Worm (Caenorhabditis elegans): ENCODE results near the gene Y43F4B.10.

The Y43F4B.10 gene

ce11 chrIII:13310552-13310951, 3.3 kb upstream of the Y43F4B.10 start (continued):
- TF ChIP-seq ets-5 (GFP tag; IDR thresholded peaks at IDR 0.05) (no peak), C34B4.2 (tag; optimal IDR thresholded peaks at IDR 0.05) (no peak), blmp-1 (tag; optimal IDR thresholded peaks at IDR 0.05) (no peak), jun-1 (tag; optimal IDR thresholded peaks at IDR 0.05) (peak; percentile 8), elt-2 (tag; optimal IDR thresholded peaks at IDR 0.05) (no peak), nhr-20 (tag; optimal IDR thresholded peaks at IDR 0.05) (peak; percentile 13), sptf-1 (tag; optimal IDR thresholded peaks at IDR 0.05) (no peak), tlp-1 (tag; optimal IDR thresholded peaks at IDR 0.05) (no peak), nhr-11 (tag; optimal IDR thresholded peaks at IDR 0.05) (no peak), ceh-88 (GFP tag; IDR thresholded peaks at IDR 0.05) (no peak), lin-15B (tag; optimal IDR thresholded peaks at IDR 0.05) (no peak), hlh-17 (GFP tag; optimal IDR thresholded peaks at IDR 0.05; ENCODE audit: borderline replicate concordance) (no peak), isw-1 (GFP tag; IDR thresholded peaks at IDR 0.05) (no peak), dpl-1 (GFP tag; optimal IDR thresholded peaks at IDR 0.05) (peak; percentile 12 to 40 (median 27)), pag-3 (tag; optimal IDR thresholded peaks at IDR 0.05; ENCODE audit: borderline replicate concordance, insufficient read depth) (no peak), ceh-63 (GFP tag; optimal IDR thresholded peaks at IDR 0.05) (no peak), nhr-90 (tag; optimal IDR thresholded peaks at IDR 0.05; ENCODE audit: poor library complexity) (no peak), zag-1 (tag; optimal IDR thresholded peaks at IDR 0.05) (no peak), swsn-7 (tag; optimal IDR thresholded peaks at IDR 0.05) (no peak), unc-86 (tag; optimal IDR thresholded peaks at IDR 0.05) (no peak), aha-1 (tag; optimal IDR thresholded peaks at IDR 0.05) (no peak), pqm-1 (tag; optimal IDR thresholded peaks at IDR 0.05) (no peak), egl-27 (tag; optimal IDR thresholded peaks at IDR 0.05) (no peak), dsc-1 (tag; optimal IDR thresholded peaks at IDR 0.05) (no peak), nhr-19 (GFP tag; conservative IDR thresholded peaks at IDR 0.05) (0 out of 2 replicates have a peak, but pooled peaks have one; percentile 2), elt-3 (tag; optimal IDR thresholded peaks at IDR 0.05) (no peak), lin-39 (tag; optimal IDR thresholded peaks at IDR 0.05) (no peak), hpl-2 (GFP tag; optimal IDR thresholded peaks at IDR 0.05) (no peak), unc-62 (GFP tag; optimal IDR thresholded peaks at IDR 0.05) (no peak), nhr-28 (tag; optimal IDR thresholded peaks at IDR 0.05) (no peak)

- TF ChIP-seq nhr-28 (tag; optimal IDR thresholded peaks at IDR 0.05) (no peak), unc-98 (GFP tag; IDR thresholded peaks at IDR 0.05) (no peak), nhr-47 (tag; optimal IDR thresholded peaks at IDR 0.05) (no peak), fos-1 (tag; optimal IDR thresholded peaks at IDR 0.05) (no peak), lin-15B (tag; optimal IDR thresholded peaks at IDR 0.05) (no peak), C34B4.2 (tag; optimal IDR thresholded peaks at IDR 0.05) (no peak), fkh-10 (GFP tag; optimal IDR thresholded peaks at IDR 0.05) (no peak), nhr-71 (tag; optimal IDR thresholded peaks at IDR 0.05) (no peak), Y116A8C.19 (tag; optimal IDR thresholded peaks at IDR 0.05; ENCODE audit: borderline replicate concordance) (no peak), grh-1 (GFP tag; IDR thresholded peaks at IDR 0.05) (no peak), irx-1 (tag; optimal IDR thresholded peaks at IDR 0.05) (no peak), swsn-7 (tag; optimal IDR thresholded peaks at IDR 0.05) (no peak), lsy-2 (tag; optimal IDR thresholded peaks at IDR 0.05) (no peak), lin-35 (GFP tag; optimal IDR thresholded peaks at IDR 0.05) (no peak)
Observed at ce11 chrIII:13314636-13315035, 768 bp downstream of the Y43F4B.10 start.

DNA sequence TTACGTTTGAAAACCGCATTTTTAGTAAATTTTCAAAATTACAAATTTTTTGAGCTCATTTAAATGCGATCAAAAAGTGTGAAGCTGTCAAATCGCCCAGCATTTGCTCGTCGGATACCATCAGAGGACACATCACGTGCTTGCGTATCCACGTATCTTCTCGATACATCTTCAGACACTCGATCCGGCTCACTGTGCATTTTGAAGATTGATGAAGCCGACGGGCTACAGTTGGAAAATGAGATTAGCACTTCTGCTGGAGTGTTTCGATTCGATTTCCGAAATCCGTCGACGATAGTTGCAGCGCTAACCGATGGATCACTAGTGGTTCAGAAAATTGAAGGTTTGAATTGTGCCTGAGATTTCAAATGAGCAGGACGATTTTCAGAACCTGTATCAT, 1.2 kb downstream of the Y43F4B.10 start, which contains the start of gene dph-7:
TSS of gene dph-7 (plus strand) at position 53 of the 400 bp plus-strand sequence.
- no peak for TF ChIP-seq fos-1 (tag; optimal IDR thresholded peaks at IDR 0.05)
- no peak for TF ChIP-seq efl-1 (optimal IDR thresholded peaks at IDR 0.05)
- peak in 1 of 2 experiments; percentile 72 for TF ChIP-seq efl-1 (GFP tag; optimal IDR thresholded peaks at IDR 0.05 in 1 of 2)
